Worm (Caenorhabditis elegans): Measurements from ENCODE around the gene C26B9.1.

ce11 chrX:5370605-5371004 is 26.2 kb downstream of the C26B9.1 start:
- TF ChIP-seq dmd-4 (tag; optimal IDR thresholded peaks at IDR 0.05) (no peak), sma-3 (GFP tag; optimal IDR thresholded peaks at IDR 0.05) (no peak), lin-13 (GFP tag; optimal IDR thresholded peaks at IDR 0.05) (no peak), nhr-11 (tag; optimal IDR thresholded peaks at IDR 0.05) (no peak), F13H6.1 (tag; optimal IDR thresholded peaks at IDR 0.05) (no peak), egl-27 (tag; optimal IDR thresholded peaks at IDR 0.05) (no peak), nhr-77 (tag; optimal IDR thresholded peaks at IDR 0.05) (no peak), nhr-237 (tag; optimal IDR thresholded peaks at IDR 0.05) (no peak)

Data from whole organism, L2 larva.